Worm (Caenorhabditis elegans): ENCODE measurements around the gene F40H6.5.

F40H6.5 gene

ce11 chrIII:6002024-6002423, 53.6 kb downstream of the F40H6.5 start (continued):
- TF ChIP-seq aptf-3 (GFP tag; IDR thresholded peaks at IDR 0.05) (no peak), D2030.7 (GFP tag; IDR thresholded peaks at IDR 0.05) (no peak), mxl-1 (tag; optimal IDR thresholded peaks at IDR 0.05) (no peak)

ce11 chrIII:5999629-6000028, 56.0 kb downstream of the F40H6.5 start:
- TF ChIP-seq ekl-4 (GFP tag; IDR thresholded peaks at IDR 0.05) (no peak), F22D6.2 (tag; optimal IDR thresholded peaks at IDR 0.05) (no peak), K12H6.12 (tag; optimal IDR thresholded peaks at IDR 0.05) (peak; percentile 35), Y95B8A.8 (GFP tag; IDR thresholded peaks at IDR 0.05) (no peak), T07F8.4 (tag; optimal IDR thresholded peaks at IDR 0.05) (no peak), F49E8.2 (tag; optimal IDR thresholded peaks at IDR 0.05; ENCODE audit: insufficient read depth) (no peak), ztf-25 (GFP tag; IDR thresholded peaks at IDR 0.05) (no peak), cebp-1 (GFP tag; IDR thresholded peaks at IDR 0.05) (no peak), cebp-1 (tag; optimal IDR thresholded peaks at IDR 0.05) (peak; percentile 34), lin-40 (tag; optimal IDR thresholded peaks at IDR 0.05) (peak; percentile 6), fkh-3 (tag; optimal IDR thresholded peaks at IDR 0.05) (no peak)

Measured in whole organism, young adult.